Worm (Caenorhabditis elegans) whole organism, mixed stage, embryonic: ENCODE measurements around the gene C35B1.5.

Experiments
- ces-1 ChIP-seq: fragments of 150-350 bp; optimal IDR thresholded peaks from 2 replicates; lab custom pipeline; 2014; ENCODE audit warnings: missing biosample characterization, missing genetic modification reagents, missing genetic modification characterization
- elt-1 ChIP-seq: sonication (generic microtip); optimal IDR thresholded peaks from 2 replicates; lab custom pipeline; 2017; ENCODE audit warnings: missing genetic modification characterization, mild to moderate bottlenecking, missing compliant biosample characterization, antibody characterized with exemption, moderate library complexity, borderline replicate concordance; ENCODE audit not compliant: insufficient read depth
- nhr-12 ChIP-seq: fragments of 150-350 bp; optimal IDR thresholded peaks from 2 replicates; lab custom pipeline; 2014; ENCODE audit warnings: missing biosample characterization, missing genetic modification characterization
- nhr-76 ChIP-seq: sonication (generic microtip); optimal IDR thresholded peaks from 2 replicates; lab custom pipeline; 2017; ENCODE audit warnings: missing biosample characterization, missing genetic modification characterization
- pha-4 ChIP-seq: fragments of 150-350 bp; optimal IDR thresholded peaks from 2 replicates; lab custom pipeline; 2018; ENCODE audit warnings: missing biosample characterization, missing genetic modification reagents, missing genetic modification characterization
- tbx-8 ChIP-seq: fragments of 200-800 bp; sonication (Bioruptor generic); optimal IDR thresholded peaks from 2 replicates; lab custom pipeline; 2018; ENCODE audit warnings: mild to moderate bottlenecking, missing genetic modification characterization, moderate library complexity, missing compliant biosample characterization
- unc-39 ChIP-seq: fragments of 150-350 bp; optimal IDR thresholded peaks from 2 replicates; lab custom pipeline; 2014; ENCODE audit warnings: missing biosample characterization, missing genetic modification characterization
- unc-62 ChIP-seq: fragments of 150-350 bp; optimal IDR thresholded peaks from 2 replicates; lab custom pipeline; 2014; ENCODE audit warnings: missing biosample characterization, missing genetic modification reagents, missing genetic modification characterization
- ztf-11 ChIP-seq: fragments of 150-350 bp; optimal IDR thresholded peaks from 2 replicates; lab custom pipeline; 2014; ENCODE audit warnings: missing biosample characterization, missing genetic modification characterization

DNA sequence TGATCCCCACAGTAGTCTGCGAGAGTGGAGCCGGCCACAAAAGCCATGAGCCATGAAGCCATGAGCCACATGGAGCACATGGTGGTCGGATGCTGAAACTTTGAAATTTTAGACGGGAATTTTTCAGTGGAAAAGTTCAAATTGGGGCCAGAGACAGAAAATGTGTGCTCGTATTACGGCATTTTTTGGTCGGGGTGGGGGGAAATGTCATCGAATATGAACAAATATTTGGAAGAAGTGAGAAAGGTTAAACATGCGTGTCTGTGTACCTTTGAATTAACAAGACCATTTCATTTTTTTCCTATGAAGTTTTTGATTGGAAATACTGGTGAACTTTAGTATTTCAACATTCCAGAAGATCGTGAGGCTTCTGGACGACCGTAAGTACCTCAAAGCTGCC lies 32.5 kb downstream of the C35B1.5 start, which contains the start of gene wrt-5:
- TF ChIP-seq elt-1 (tag; lab: Kevin White, UChicago), result no peak
- TF ChIP-seq unc-39 (tag; lab: Kevin White, UChicago), result no peak
- TF ChIP-seq nhr-76 (tag; lab: Kevin White, UChicago), result no peak
- TF ChIP-seq ztf-11 (tag; lab: Kevin White, UChicago), result no peak
- TF ChIP-seq ces-1 (GFP tag; lab: Kevin White, UChicago), result no peak
- TF ChIP-seq unc-62 (GFP tag; lab: Kevin White, UChicago), result no peak
- TF ChIP-seq nhr-12 (tag; lab: Kevin White, UChicago), result no peak
- TF ChIP-seq tbx-8 (GFP tag; lab: Kevin White, UChicago), result no peak
- no peak for TF ChIP-seq pha-4 (tag; lab: Kevin White, UChicago)
